Worm (Caenorhabditis elegans): ENCODE data around the gene rig-3.
A peak's percentile ranks its signal among the peaks of the same experiment; 100 is the strongest.

rig-3 gene

DNA sequence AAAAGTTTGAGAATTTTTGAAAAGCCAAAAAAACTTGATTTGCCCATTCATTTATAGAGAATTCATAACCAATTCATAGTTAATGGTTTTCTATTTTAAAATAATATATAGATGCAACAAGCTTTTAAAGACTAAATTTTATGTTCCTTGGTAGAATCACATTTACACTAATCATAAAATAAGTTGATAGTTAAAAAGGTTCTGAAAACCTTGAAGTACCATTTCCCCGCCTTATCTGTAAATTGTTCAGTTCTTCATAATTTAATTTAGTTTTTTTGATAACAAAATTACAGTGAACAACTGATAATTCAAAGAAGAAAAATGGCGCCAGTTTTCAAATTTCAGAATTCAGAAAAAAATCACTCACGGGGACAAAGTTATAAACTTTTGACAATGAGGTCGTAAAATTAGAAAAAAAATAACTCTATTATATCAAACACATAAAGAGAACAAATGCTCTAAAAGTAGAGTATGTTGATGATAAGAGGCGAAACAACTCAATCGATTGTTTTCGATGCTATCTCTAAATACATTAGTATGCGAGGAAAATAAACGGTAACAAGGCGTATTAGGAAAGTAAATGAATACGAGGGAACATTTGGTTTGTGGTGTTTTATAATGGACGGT lies 31.9 kb downstream of the rig-3 start, which contains the start of gene F41C6.7:
TSS of gene F41C6.7 (minus strand) at position 51 of the 627 bp plus-strand sequence.
- TF ChIP-seq ceh-39 (tag; optimal IDR thresholded peaks at IDR 0.05) (no peak), unc-39 (tag; optimal IDR thresholded peaks at IDR 0.05) (no peak), nhr-12 (tag; optimal IDR thresholded peaks at IDR 0.05) (no peak), lin-32 (GFP tag; optimal IDR thresholded peaks at IDR 0.05) (no peak), zip-8 (tag; optimal IDR thresholded peaks at IDR 0.05) (no peak), elt-3 (tag; optimal IDR thresholded peaks at IDR 0.05) (no peak), hlh-1 (tag; optimal IDR thresholded peaks at IDR 0.05) (no peak), mep-1 (tag; optimal IDR thresholded peaks at IDR 0.05) (no peak), bed-3 (GFP tag; optimal IDR thresholded peaks at IDR 0.05) (no peak)

DNA sequence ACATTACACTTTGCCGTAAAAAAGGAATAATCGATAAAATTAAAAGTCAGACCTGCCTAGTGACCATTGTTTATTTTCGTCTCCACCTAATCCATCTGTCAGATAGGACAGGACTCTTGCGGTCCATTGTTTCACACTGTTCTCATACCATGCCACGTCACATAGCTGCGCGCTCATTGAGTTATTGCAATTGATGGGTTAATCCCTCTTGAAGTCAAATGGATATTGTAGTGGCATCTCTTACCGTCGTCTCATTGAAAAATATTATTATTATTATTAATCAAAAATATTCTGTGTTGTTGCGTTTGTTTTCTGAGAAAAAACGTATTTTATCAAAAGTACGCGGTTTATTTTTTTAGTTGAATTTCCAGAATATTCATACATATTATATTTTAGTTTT lies 34.8 kb downstream of the rig-3 start:
- peak; percentile 71 for TF ChIP-seq nhr-2 (tag; optimal IDR thresholded peaks at IDR 0.05)
- no peak for TF ChIP-seq cnd-1 (tag; optimal IDR thresholded peaks at IDR 0.05)

DNA sequence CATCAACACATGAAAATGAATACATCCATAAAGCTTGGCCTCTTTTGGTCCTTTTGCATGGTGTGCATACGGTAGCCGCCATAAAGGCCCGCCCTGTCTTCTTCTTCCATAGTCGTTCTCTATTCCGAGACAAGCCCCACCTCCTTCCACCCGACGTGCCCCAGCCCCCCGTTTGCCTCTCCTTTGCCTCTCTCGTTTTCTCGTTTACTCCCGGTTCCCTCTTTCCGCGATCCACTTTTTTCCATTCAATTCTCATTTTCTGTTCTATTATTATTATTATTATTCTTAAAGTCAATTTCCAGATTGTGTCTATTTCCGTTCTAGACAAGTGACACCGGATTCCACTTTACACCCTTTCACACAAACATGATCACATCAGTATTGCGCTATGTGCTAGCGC lies 36.0 kb downstream of the rig-3 start, which contains the start of gene unc-6:
TSS of gene unc-6 (plus strand) at position 301 of the 400 bp plus-strand sequence.
- TF ChIP-seq unc-120 (tag; optimal IDR thresholded peaks at IDR 0.05; ENCODE audit: poor library complexity, severe bottlenecking) (no peak), sem-2 (GFP tag; optimal IDR thresholded peaks at IDR 0.05) (no peak), bed-3 (GFP tag; optimal IDR thresholded peaks at IDR 0.05) (no peak), snpc-4 (tag; optimal IDR thresholded peaks at IDR 0.05) (no peak), nhr-237 (tag; optimal IDR thresholded peaks at IDR 0.05) (no peak), ceh-39 (tag; optimal IDR thresholded peaks at IDR 0.05) (no peak), lin-13 (tag; optimal IDR thresholded peaks at IDR 0.05) (no peak), nhr-2 (tag; optimal IDR thresholded peaks at IDR 0.05) (no peak), ztf-11 (tag; optimal IDR thresholded peaks at IDR 0.05) (no peak), elt-3 (tag; optimal IDR thresholded peaks at IDR 0.05) (no peak), mab-5 (tag; optimal IDR thresholded peaks at IDR 0.05) (no peak), lsy-2 (tag; optimal IDR thresholded peaks at IDR 0.05) (no peak), nhr-12 (tag; optimal IDR thresholded peaks at IDR 0.05) (no peak), mls-2 (tag; optimal IDR thresholded peaks at IDR 0.05) (no peak)

DNA sequence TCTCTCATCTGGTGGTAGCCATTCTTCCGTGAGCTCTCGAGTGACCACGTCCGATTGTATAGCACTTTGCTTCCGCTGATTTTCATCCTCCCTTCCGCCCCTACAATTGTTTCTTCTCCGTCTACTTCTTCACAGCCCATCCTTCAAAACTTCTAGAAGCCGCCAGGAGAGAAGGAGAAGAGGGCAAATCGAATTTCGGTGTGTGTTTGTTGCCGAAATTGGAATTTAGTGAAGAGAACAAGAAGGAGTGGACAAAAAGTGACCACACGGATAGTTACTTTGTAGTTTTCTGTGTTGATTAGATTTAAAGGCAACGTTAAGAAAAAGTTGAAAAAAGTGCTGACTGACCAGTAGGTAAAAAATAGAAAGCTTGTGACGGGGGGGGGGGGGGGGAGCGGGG lies 39.7 kb downstream of the rig-3 start:
- TF ChIP-seq ces-1 (GFP tag; optimal IDR thresholded peaks at IDR 0.05) (peak; percentile 83), drap-1 (GFP tag; optimal IDR thresholded peaks at IDR 0.05) (no peak)

DNA sequence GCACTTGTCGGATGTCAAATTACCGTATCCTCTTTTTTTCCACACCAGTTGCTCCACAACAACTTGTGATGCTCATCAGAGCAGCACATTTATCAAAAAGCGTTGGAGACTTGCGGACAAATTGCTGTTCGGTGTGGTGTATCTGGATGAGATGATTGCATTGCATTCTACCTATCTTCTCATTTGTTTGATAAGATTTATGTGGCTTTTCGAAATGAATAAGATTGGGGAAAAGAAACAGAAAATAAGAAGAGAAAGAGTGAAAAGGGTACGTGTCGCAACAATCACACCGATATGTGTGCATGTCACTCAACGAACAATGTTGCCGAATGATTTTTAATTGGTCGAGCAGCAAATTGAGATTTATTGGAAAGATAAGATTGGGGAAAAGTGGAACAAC lies 40.7 kb downstream of the rig-3 start:
- TF ChIP-seq unc-62 (GFP tag; optimal IDR thresholded peaks at IDR 0.05) (peak; percentile 95), mab-5 (tag; optimal IDR thresholded peaks at IDR 0.05) (peak; percentile 43), unc-120 (tag; optimal IDR thresholded peaks at IDR 0.05; ENCODE audit: poor library complexity, severe bottlenecking) (peak; percentile 56), nhr-76 (tag; optimal IDR thresholded peaks at IDR 0.05) (no peak), ham-2 (GFP tag; optimal IDR thresholded peaks at IDR 0.05) (no peak)

DNA sequence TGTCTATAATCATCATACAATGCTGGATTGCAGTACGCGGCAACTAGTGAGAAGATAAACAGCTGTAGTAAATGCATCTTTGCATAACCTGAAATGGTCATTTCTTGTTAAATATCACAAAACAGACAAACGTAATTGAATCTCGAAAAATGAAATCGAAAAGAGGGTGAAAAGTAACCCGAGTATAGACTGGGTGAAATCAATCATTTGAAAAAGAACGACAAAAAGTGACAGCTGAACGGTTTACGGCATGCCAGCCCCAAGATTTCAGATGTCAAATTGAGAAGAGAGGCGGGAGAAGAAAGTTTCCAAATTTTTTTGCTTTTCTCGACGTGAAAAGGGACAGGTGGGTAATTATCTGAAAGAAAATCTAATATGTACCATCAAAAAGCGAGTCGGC lies 46.4 kb downstream of the rig-3 start, which contains the start of gene F14B8.4:
TSS of gene F14B8.4 (minus strand) at position 101 of the 400 bp plus-strand sequence.
- no peak for TF ChIP-seq hlh-1 (tag; optimal IDR thresholded peaks at IDR 0.05)

DNA sequence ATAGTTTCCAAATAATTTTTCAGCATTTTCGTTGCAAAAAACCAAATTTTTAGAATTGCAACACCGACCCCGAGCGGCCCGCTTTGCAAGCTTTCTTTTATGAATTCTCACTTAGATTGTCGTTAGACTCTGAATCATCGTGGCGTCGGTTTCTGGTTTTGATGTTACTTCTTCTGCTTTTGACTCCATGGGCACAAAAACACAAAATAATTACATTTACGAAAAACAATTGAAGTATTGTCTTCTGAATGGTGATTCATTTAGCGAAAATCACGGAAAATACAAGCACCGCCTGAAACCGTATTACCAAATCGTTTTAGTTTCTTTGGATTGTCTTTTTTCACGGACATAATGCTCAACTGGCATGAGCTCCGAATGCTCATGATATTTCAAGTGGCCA lies 47.7 kb downstream of the rig-3 start, which contains the start of gene pes-23:
TSS of gene pes-23 (plus strand) at position 301 of the 400 bp plus-strand sequence.
- no peak for TF ChIP-seq flh-1 (GFP tag; optimal IDR thresholded peaks at IDR 0.05)
- TF ChIP-seq unc-62 (GFP tag; optimal IDR thresholded peaks at IDR 0.05) = no peak
- TF ChIP-seq sptf-1 (tag; optimal IDR thresholded peaks at IDR 0.05) = no peak
- no peak for TF ChIP-seq zip-8 (tag; optimal IDR thresholded peaks at IDR 0.05)
- TF ChIP-seq nhr-237 (tag; optimal IDR thresholded peaks at IDR 0.05) = no peak
- TF ChIP-seq snpc-4 (tag; optimal IDR thresholded peaks at IDR 0.05) = no peak
- TF ChIP-seq ces-1 (GFP tag; optimal IDR thresholded peaks at IDR 0.05) = no peak
- no peak for TF ChIP-seq elt-3 (tag; optimal IDR thresholded peaks at IDR 0.05)
